Fruit fly (Drosophila melanogaster): Measurements from ENCODE around the gene CG34155.

DNA sequence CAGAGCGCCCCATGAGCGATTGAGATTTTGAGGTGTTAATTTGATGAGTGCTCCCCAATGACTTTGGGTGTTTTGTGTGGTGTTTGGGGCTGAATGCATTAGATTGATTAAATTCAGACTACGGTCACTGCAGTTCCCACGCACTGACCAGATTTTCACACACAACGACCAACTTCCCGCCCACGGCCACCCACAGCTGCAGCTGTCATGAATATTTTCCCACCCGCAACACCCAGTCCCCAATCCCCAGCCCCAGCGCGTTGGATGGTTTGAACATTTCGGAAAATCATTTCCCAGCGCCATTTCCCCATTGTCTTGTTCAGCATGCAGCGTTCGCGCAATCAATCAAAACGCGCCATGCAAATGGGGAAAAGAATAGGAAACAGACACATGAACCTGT is 18.5 kb downstream of the CG34155 start:
- TF ChIP-seq CG12768 (GFP tag; optimal IDR thresholded peaks at IDR 0.05) = no peak
- no peak for TF ChIP-seq toe (GFP tag; optimal IDR thresholded peaks at IDR 0.05)
- TF ChIP-seq Hr96 (GFP tag; optimal IDR thresholded peaks at IDR 0.05) = no peak
- no peak for TF ChIP-seq pad (GFP tag; optimal IDR thresholded peaks at IDR 0.05)
